Fruit fly (Drosophila melanogaster): ENCODE results near the gene CG42268.

DNA sequence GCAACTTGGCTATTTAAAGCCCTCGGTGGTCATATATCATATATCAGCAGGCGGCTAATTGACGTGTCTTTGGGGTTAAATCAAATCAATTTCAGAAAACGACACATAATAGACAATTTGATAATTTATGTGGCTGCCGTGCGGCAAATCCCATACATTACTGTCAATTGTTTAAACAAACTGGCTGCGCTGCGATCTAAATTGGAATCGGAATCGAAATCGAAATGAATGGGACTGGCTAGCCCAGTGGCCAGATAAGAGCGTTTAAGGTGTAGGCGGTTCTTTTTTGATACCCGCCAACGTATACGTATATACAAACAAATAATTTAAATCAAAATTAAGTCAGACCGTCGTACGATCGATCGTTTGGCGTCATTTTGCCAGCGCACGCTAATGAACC is 8.2 kb upstream of the CG42268 start:
- TF ChIP-seq CG7368 (GFP tag; optimal IDR thresholded peaks at IDR 0.05) (no peak), Hr38 (GFP tag; optimal IDR thresholded peaks at IDR 0.05) (no peak), Lpt (GFP tag; optimal IDR thresholded peaks at IDR 0.05) (no peak), CG6854 (GFP tag; optimal IDR thresholded peaks at IDR 0.05) (no peak), CG6163 (GFP tag; IDR thresholded peaks at IDR 0.05) (no peak)
